Fruit fly (Drosophila melanogaster) Kc167 (cell line): ENCODE results near the gene CG15208.

Experiments
- h ChIP-seq: fragments of >200 bp; optimal IDR thresholded peaks from 3 replicates; lab custom pipeline; 2018; ENCODE audit warnings: missing external identifiers
- insv ChIP-seq: fragments of >200 bp; optimal IDR thresholded peaks from 3 replicates; lab custom pipeline; 2018; ENCODE audit warnings: missing external identifiers

DNA sequence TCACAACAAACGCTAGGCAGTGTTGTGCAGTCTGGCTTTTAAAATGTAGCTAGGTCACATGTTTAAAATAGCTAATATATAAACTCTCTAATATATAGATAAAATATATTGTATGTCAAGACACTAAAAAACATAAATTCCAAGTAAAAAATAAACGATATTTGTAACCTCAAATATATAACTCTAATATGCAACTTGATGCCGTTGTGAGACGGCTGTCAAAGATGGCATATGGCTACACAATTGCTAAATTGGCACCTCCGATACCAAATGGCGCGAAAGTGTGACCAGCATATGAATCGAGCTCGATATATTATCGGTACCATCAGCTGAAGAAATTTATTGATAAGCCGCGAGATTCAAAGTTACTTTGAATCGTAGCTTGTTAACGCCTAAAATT lies 533 bp upstream of the CG15208 start, which contains the start of gene CG1582:
- TF ChIP-seq h (lab: Kevin White, UChicago): no peak
- TF ChIP-seq insv (lab: Kevin White, UChicago): no peak
